Worm (Caenorhabditis elegans) whole organism, L4 larva: ENCODE results near the gene ergo-1.

Experiments
- F44E2.7 ChIP-seq: fragments of 200-800 bp; sonication (Bioruptor generic); IDR thresholded peaks from 2 replicates; pipeline ENCODE4 v2.1.2; 2022; ENCODE audit warnings: missing genetic modification characterization, missing compliant biosample characterization
- Y105C5A.15 ChIP-seq: fragments of 200-800 bp; sonication (Bioruptor generic); IDR thresholded peaks from 2 replicates; pipeline ENCODE4 v1.3.6; 2022; ENCODE audit warnings: missing genetic modification characterization, missing compliant biosample characterization
- Y5F2A.4 ChIP-seq: fragments of 200-800 bp; sonication (Bioruptor generic); optimal IDR thresholded peaks from 2 replicates; lab custom pipeline; 2018; ENCODE audit warnings: mild to moderate bottlenecking, missing genetic modification characterization, missing compliant biosample characterization
- Y75B8A.6 ChIP-seq: fragments of 200-800 bp; sonication (Bioruptor generic); IDR thresholded peaks from 2 replicates; pipeline ENCODE4 v1.3.6; 2022; ENCODE audit warnings: missing genetic modification reagents, missing genetic modification characterization, missing compliant biosample characterization
- arid-1 ChIP-seq: fragments of 200-800 bp; sonication (Bioruptor generic); conservative IDR thresholded peaks from 2 replicates; pipeline ENCODE4 v1.3.6; 2022; ENCODE audit warnings: missing genetic modification reagents, missing genetic modification characterization, missing compliant biosample characterization
- attf-4 ChIP-seq: sonication (generic microtip); optimal IDR thresholded peaks from 3 replicates; lab custom pipeline; 2017; ENCODE audit warnings: missing biosample characterization, missing genetic modification characterization
- ceh-82 ChIP-seq: sonication (generic microtip); optimal IDR thresholded peaks from 2 replicates; lab custom pipeline; 2017; ENCODE audit warnings: missing biosample characterization, missing genetic modification characterization
- cey-2 ChIP-seq: sonication (generic microtip); optimal IDR thresholded peaks from 3 replicates; lab custom pipeline; 2017; ENCODE audit warnings: missing genetic modification characterization, mild to moderate bottlenecking, missing compliant biosample characterization, antibody characterized with exemption, borderline replicate concordance; ENCODE audit not compliant: insufficient read depth
- daf-12 ChIP-seq: fragments of 150-350 bp; optimal IDR thresholded peaks from 2 replicates; lab custom pipeline; 2014; ENCODE audit warnings: missing biosample characterization, missing genetic modification reagents, missing genetic modification characterization
- daf-16 ChIP-seq, 3 experiments: sonication (generic microtip); optimal IDR thresholded peaks; 2 replicates each; lab custom pipeline; 2016 to 2017; ENCODE audit warnings: missing genetic modification characterization in 3 of 3, missing genetic modification reagents in 3 of 3, mild to moderate bottlenecking in 2 of 3, missing compliant biosample characterization in 2 of 3, missing biosample characterization in 1 of 3, moderate library complexity in 1 of 3
- daf-19 ChIP-seq: fragments of 200-800 bp; sonication (Bioruptor generic); conservative IDR thresholded peaks from 2 replicates; pipeline ENCODE4 v1.3.6; 2022; ENCODE audit warnings: missing genetic modification characterization, missing compliant biosample characterization
- daf-8 ChIP-seq: fragments of 200-800 bp; sonication (Bioruptor generic); IDR thresholded peaks from 2 replicates; pipeline ENCODE4 v1.3.6; 2022; ENCODE audit warnings: missing genetic modification characterization, missing compliant biosample characterization
- egl-27 ChIP-seq: sonication (generic microtip); optimal IDR thresholded peaks from 3 replicates; lab custom pipeline; 2017; ENCODE audit warnings: missing biosample characterization, missing genetic modification reagents, missing genetic modification characterization
- fos-1 ChIP-seq: fragments of 150-350 bp; optimal IDR thresholded peaks from 2 replicates; lab custom pipeline; 2014; ENCODE audit warnings: missing biosample characterization, missing genetic modification characterization
- hmg-1.1 ChIP-seq: fragments of 200-800 bp; sonication (Bioruptor generic); IDR thresholded peaks from 2 replicates; pipeline ENCODE4 v1.3.6; 2022; ENCODE audit warnings: missing genetic modification reagents, missing genetic modification characterization, missing compliant biosample characterization
- lin-13 ChIP-seq: fragments of 150-350 bp; optimal IDR thresholded peaks from 2 replicates; lab custom pipeline; 2014; ENCODE audit warnings: missing biosample characterization, missing genetic modification reagents, missing genetic modification characterization
- lin-15B ChIP-seq: fragments of 150-350 bp; sonication (generic microtip); optimal IDR thresholded peaks from 3 replicates; lab custom pipeline; 2014; ENCODE audit warnings: missing biosample characterization, missing genetic modification characterization
- lin-29 ChIP-seq: fragments of 200-800 bp; sonication (Bioruptor generic); IDR thresholded peaks from 2 replicates; pipeline ENCODE4 v1.3.6; 2022; ENCODE audit warnings: missing genetic modification reagents, missing genetic modification characterization, missing compliant biosample characterization
- lin-38 ChIP-seq: fragments of 200-800 bp; sonication (Bioruptor generic); IDR thresholded peaks from 2 replicates; pipeline ENCODE4 v1.3.6; 2022; ENCODE audit warnings: missing genetic modification reagents, missing genetic modification characterization, missing compliant biosample characterization
- madf-5 ChIP-seq, 2 experiments: fragments of 200-800 bp; sonication (Bioruptor generic); IDR thresholded peaks; 2 replicates each; pipeline ENCODE4 v1.3.6; 2022; ENCODE audit warnings: missing compliant biosample characterization in 2 of 2, missing genetic modification characterization in 2 of 2
- mdt-29 ChIP-seq: fragments of 200-800 bp; sonication (Bioruptor generic); IDR thresholded peaks from 2 replicates; pipeline ENCODE4 v1.3.6; 2022; ENCODE audit warnings: missing genetic modification reagents, missing genetic modification characterization, missing compliant biosample characterization
- mep-1 ChIP-seq: fragments of 150-350 bp; sonication (generic microtip); optimal IDR thresholded peaks from 3 replicates; lab custom pipeline; 2014; ENCODE audit warnings: missing biosample characterization, missing genetic modification characterization
- mes-2 ChIP-seq: sonication (generic microtip); optimal IDR thresholded peaks from 2 replicates; lab custom pipeline; 2016; ENCODE audit warnings: missing genotype, mild to moderate bottlenecking, missing genetic modification characterization, missing compliant biosample characterization; ENCODE audit not compliant: poor library complexity, severe bottlenecking
- nhr-102 ChIP-seq: sonication (generic microtip); optimal IDR thresholded peaks from 2 replicates; lab custom pipeline; 2016; ENCODE audit warnings: mild to moderate bottlenecking, missing genetic modification characterization, moderate library complexity, missing compliant biosample characterization
- nhr-237 ChIP-seq: sonication (generic microtip); optimal IDR thresholded peaks from 2 replicates; lab custom pipeline; 2017; ENCODE audit warnings: missing biosample characterization, missing genetic modification characterization
- nhr-28 ChIP-seq: fragments of 150-350 bp; optimal IDR thresholded peaks from 2 replicates; lab custom pipeline; 2014; ENCODE audit warnings: missing biosample characterization, missing genetic modification characterization
- nhr-48 ChIP-seq: sonication (generic microtip); optimal IDR thresholded peaks from 2 replicates; lab custom pipeline; 2016; ENCODE audit warnings: mild to moderate bottlenecking, missing genetic modification characterization, missing compliant biosample characterization
- php-3 ChIP-seq: fragments of 200-800 bp; sonication (Bioruptor generic); IDR thresholded peaks from 2 replicates; pipeline ENCODE4 v1.3.6; 2022; ENCODE audit warnings: missing genetic modification reagents, missing genetic modification characterization, missing compliant biosample characterization
- pqm-1 ChIP-seq: sonication (generic microtip); optimal IDR thresholded peaks from 2 replicates; lab custom pipeline; 2017; ENCODE audit warnings: missing biosample characterization, missing genetic modification characterization
- set-16 ChIP-seq: fragments of 200-800 bp; sonication (Bioruptor generic); IDR thresholded peaks from 2 replicates; pipeline ENCODE4 v1.3.6; 2022; ENCODE audit warnings: missing genetic modification reagents, missing genetic modification characterization, missing compliant biosample characterization
- snpc-4 ChIP-seq: fragments of 150-350 bp; optimal IDR thresholded peaks from 2 replicates; lab custom pipeline; 2014; ENCODE audit warnings: missing biosample characterization, missing genetic modification characterization
- tra-1 ChIP-seq: fragments of 200-800 bp; sonication (Bioruptor generic); IDR thresholded peaks from 2 replicates; pipeline ENCODE4 v1.3.6; 2022; ENCODE audit warnings: missing genetic modification reagents, missing genetic modification characterization, missing compliant biosample characterization
- unc-62 ChIP-seq, 3 experiments: fragments of 150-350 bp in 1 of 3; sonication (generic microtip); optimal IDR thresholded peaks in 2 of 3; peaks in 1 of 3; 1 replicate in 1 of 3; 2 replicates in 2 of 3; lab custom pipeline; 2014 to 2017; ENCODE audit warnings: missing biosample characterization in 3 of 3, missing genetic modification characterization in 3 of 3, missing genetic modification reagents in 3 of 3, missing genotype in 1 of 3
- zip-11 ChIP-seq: fragments of 200-800 bp; sonication (Bioruptor generic); IDR thresholded peaks from 2 replicates; pipeline ENCODE4 v1.3.6; 2022; ENCODE audit warnings: missing genetic modification characterization, missing compliant biosample characterization
- ztf-11 ChIP-seq: fragments of 150-350 bp; optimal IDR thresholded peaks from 2 replicates; lab custom pipeline; 2014; ENCODE audit warnings: missing biosample characterization, missing genetic modification characterization

ergo-1 gene

ce11 chrV:1003826-1004225 is 4.8 kb upstream of the ergo-1 start (continued):
- TF ChIP-seq zip-11 (GFP tag; lab: Robert Waterston, UW) (no peak), Y105C5A.15 (GFP tag; lab: Robert Waterston, UW) (no peak), madf-5 (GFP tag; IDR thresholded peaks at IDR 0.05; lab: Robert Waterston, UW) (no peak), lin-38 (GFP tag; lab: Robert Waterston, UW) (peak; percentile 54), mes-2 (tag; lab: Kevin White, UChicago) (peak; percentile 82)

- no peak for TF ChIP-seq Y75B8A.6 (GFP tag; lab: Robert Waterston, UW)
- TF ChIP-seq zip-11 (GFP tag; lab: Robert Waterston, UW) = no peak
- no peak for TF ChIP-seq mes-2 (tag; lab: Kevin White, UChicago)
- TF ChIP-seq php-3 (GFP tag; lab: Robert Waterston, UW) = no peak
- peak; percentile 39 for TF ChIP-seq pqm-1 (tag; lab: Kevin White, UChicago)
- no peak for TF ChIP-seq mdt-29 (GFP tag; lab: Robert Waterston, UW)
Observed at ce11 chrV:1005877-1006276, 2.7 kb upstream of the ergo-1 start.

- TF ChIP-seq cey-2 (no peak), daf-12 (tag; lab: Kevin White, UChicago) (no peak), mdt-29 (GFP tag; lab: Robert Waterston, UW) (no peak), set-16 (GFP tag; lab: Robert Waterston, UW) (peak; percentile 80), pqm-1 (tag; lab: Kevin White, UChicago) (no peak), arid-1 (GFP tag; lab: Robert Waterston, UW) (no peak), nhr-237 (tag; lab: Kevin White, UChicago) (no peak), nhr-28 (tag; lab: Kevin White, UChicago) (no peak)
- TF ChIP-seq, all 104 proteins: peak for 1
Observed at ce11 chrV:1009037-1009436, 434 bp downstream of the ergo-1 start.

- TF ChIP-seq daf-16 (GFP tag; optimal IDR thresholded peaks at IDR 0.05; lab: Kevin White, UChicago) (no peak), daf-16 (tag; optimal IDR thresholded peaks at IDR 0.05; lab: Kevin White, UChicago) (no peak), nhr-102 (tag; lab: Kevin White, UChicago) (no peak), hmg-1.1 (GFP tag; lab: Robert Waterston, UW) (no peak), tra-1 (GFP tag; lab: Robert Waterston, UW) (no peak), unc-62 (GFP tag; optimal IDR thresholded peaks at IDR 0.05 in 1 of 2; lab: Kevin White, UChicago) (peak in 1 of 2 experiments; percentile 95), unc-62 (tag; optimal IDR thresholded peaks at IDR 0.05; lab: Kevin White, UChicago) (no peak), nhr-48 (no peak)
Observed at ce11 chrV:1013637-1014036, 5.0 kb downstream of the ergo-1 start.

- TF ChIP-seq mep-1 (no peak), Y5F2A.4 (no peak), lin-29 (GFP tag; lab: Robert Waterston, UW) (no peak), set-16 (GFP tag; lab: Robert Waterston, UW) (no peak), F44E2.7 (GFP tag; lab: Robert Waterston, UW) (no peak), lin-13 (GFP tag; lab: Kevin White, UChicago) (no peak), Y105C5A.15 (GFP tag; lab: Robert Waterston, UW) (no peak), ztf-11 (tag; lab: Kevin White, UChicago) (no peak), egl-27 (tag; lab: Kevin White, UChicago) (no peak), snpc-4 (tag; lab: Kevin White, UChicago) (no peak), daf-19 (GFP tag; lab: Robert Waterston, UW) (no peak), daf-8 (GFP tag; lab: Robert Waterston, UW) (no peak), pqm-1 (tag; lab: Kevin White, UChicago) (no peak), fos-1 (tag; lab: Kevin White, UChicago) (no peak), lin-15B (tag; lab: Kevin White, UChicago) (no peak), ceh-82 (tag; lab: Kevin White, UChicago) (no peak), attf-4 (no peak)
- TF ChIP-seq, all 104 proteins: peak for 0
Observed at ce11 chrV:1015194-1015593, 6.6 kb downstream of the ergo-1 start.
